Fruit fly (Drosophila melanogaster) whole organism, embryonic: ENCODE measurements around the gene Zdhhc8.

Source experiments
- Abd-B ChIP-seq: fragments of 200-800 bp; sonication (Bioruptor generic); optimal IDR thresholded peaks from 2 replicates; lab custom pipeline; 2018; ENCODE audit warnings: missing biosample characterization, mild to moderate bottlenecking, missing genetic modification characterization, moderate library complexity
- Antp ChIP-seq: fragments of 200-800 bp; sonication (Bioruptor generic); optimal IDR thresholded peaks from 3 replicates; lab custom pipeline; 2016; ENCODE audit warnings: missing biosample characterization, missing genetic modification characterization
- BtbVII ChIP-seq: fragments of 200-800 bp; sonication (Bioruptor generic); optimal IDR thresholded peaks from 3 replicates; lab custom pipeline; 2017; ENCODE audit warnings: missing biosample characterization, mild to moderate bottlenecking, missing genetic modification characterization
- CG10209 ChIP-seq: fragments of 200-800 bp; sonication (Bioruptor generic); optimal IDR thresholded peaks from 3 replicates; lab custom pipeline; 2017; ENCODE audit warnings: missing biosample characterization, mild to moderate bottlenecking, missing genetic modification characterization, missing genetic modification reagents
- CG1024 ChIP-seq: fragments of 200-800 bp; sonication (Bioruptor generic); IDR thresholded peaks from 2 replicates; pipeline ENCODE4 v1.3.6; 2022; ENCODE audit warnings: missing biosample characterization, missing genetic modification characterization
- CG10462 ChIP-seq: fragments of 200-800 bp; sonication (Bioruptor generic); optimal IDR thresholded peaks from 2 replicates; lab custom pipeline; 2016; ENCODE audit warnings: missing biosample characterization, missing genetic modification characterization
- CG1233 ChIP-seq: fragments of 200-800 bp; sonication (Bioruptor generic); optimal IDR thresholded peaks from 4 replicates; lab custom pipeline; 2018; ENCODE audit warnings: missing biosample characterization, mild to moderate bottlenecking, missing genetic modification characterization
- CG12391 ChIP-seq: fragments of 200-800 bp; sonication (Bioruptor generic); optimal IDR thresholded peaks from 3 replicates; lab custom pipeline; 2018; ENCODE audit warnings: missing biosample characterization, mild to moderate bottlenecking, missing genetic modification characterization, moderate library complexity
- CG14014 ChIP-seq: fragments of 200-800 bp; sonication (Bioruptor generic); IDR thresholded peaks from 2 replicates; pipeline ENCODE4 v1.3.6; 2022; ENCODE audit warnings: missing biosample characterization, missing genetic modification characterization
- CG14441 ChIP-seq: fragments of 200-800 bp; sonication (Bioruptor generic); IDR thresholded peaks from 2 replicates; pipeline ENCODE4 v1.3.6; 2022; ENCODE audit warnings: missing biosample characterization, missing genetic modification characterization
- CG14710 ChIP-seq: fragments of 200-800 bp; sonication (Bioruptor generic); optimal IDR thresholded peaks from 3 replicates; lab custom pipeline; 2019; ENCODE audit warnings: missing biosample characterization, mild to moderate bottlenecking, missing genetic modification characterization, moderate library complexity
- CG1602 ChIP-seq: fragments of 200-800 bp; sonication (Bioruptor generic); optimal IDR thresholded peaks from 3 replicates; lab custom pipeline; 2016; ENCODE audit warnings: missing biosample characterization, missing genetic modification characterization
- CG1603 ChIP-seq: fragments of 200-800 bp; sonication (Bioruptor generic); optimal IDR thresholded peaks from 2 replicates; lab custom pipeline; 2019; ENCODE audit warnings: missing biosample characterization, mild to moderate bottlenecking, missing genetic modification characterization, moderate library complexity
- CG16813 ChIP-seq: fragments of 200-800 bp; sonication (Bioruptor generic); IDR thresholded peaks from 3 replicates; pipeline ENCODE4 v1.3.6; 2022; ENCODE audit warnings: missing biosample characterization, missing genetic modification characterization; ENCODE audit not compliant: partially characterized antibody
- CG17829 ChIP-seq: fragments of 200-800 bp; optimal IDR thresholded peaks from 2 replicates; lab custom pipeline; 2019; ENCODE audit warnings: missing biosample characterization, mild to moderate bottlenecking, missing genetic modification characterization, moderate library complexity
- CG18011 ChIP-seq: fragments of 200-800 bp; sonication (Bioruptor generic); optimal IDR thresholded peaks from 2 replicates; lab custom pipeline; 2017; ENCODE audit warnings: missing biosample characterization, missing genetic modification characterization, mild to moderate bottlenecking, moderate library complexity, missing genotype
- CG2116 ChIP-seq: fragments of 200-800 bp; sonication (Bioruptor generic); optimal IDR thresholded peaks from 3 replicates; lab custom pipeline; 2018; ENCODE audit warnings: missing biosample characterization, mild to moderate bottlenecking, missing genetic modification characterization
- CG31441 ChIP-seq: fragments of 200-800 bp; sonication (Bioruptor generic); IDR thresholded peaks from 2 replicates; pipeline ENCODE4 v1.3.6; 2022; ENCODE audit warnings: missing biosample characterization, missing genetic modification characterization
- CG4360 ChIP-seq: fragments of 200-800 bp; sonication (Bioruptor generic); IDR thresholded peaks from 2 replicates; pipeline ENCODE4 v1.3.6; 2022; ENCODE audit warnings: missing biosample characterization, missing genetic modification characterization
- CG4820 ChIP-seq: fragments of 200-800 bp; sonication (Bioruptor generic); optimal IDR thresholded peaks from 3 replicates; lab custom pipeline; 2016; ENCODE audit warnings: missing biosample characterization, missing genetic modification characterization
- CG8290 ChIP-seq, 3 experiments: fragments of 200-800 bp; sonication (Bioruptor generic); optimal IDR thresholded peaks; 2 replicates each; lab custom pipeline; 2016 to 2019; ENCODE audit warnings: missing biosample characterization in 3 of 3, missing genetic modification characterization in 3 of 3, mild to moderate bottlenecking in 2 of 3, moderate library complexity in 1 of 3
- CG8944 ChIP-seq: fragments of 200-800 bp; sonication (Bioruptor generic); optimal IDR thresholded peaks from 3 replicates; lab custom pipeline; 2016; ENCODE audit warnings: missing biosample characterization, missing genetic modification characterization
- D ChIP-seq, 2 experiments: fragments of 200-800 bp in 1 of 2; fragments of >200 bp in 1 of 2; sonication (Bioruptor generic) in 1 of 2; optimal IDR thresholded peaks; 2 replicates in 1 of 2; 3 replicates in 1 of 2; lab custom pipeline; 2017; ENCODE audit warnings: mild to moderate bottlenecking in 1 of 2, missing biosample characterization in 1 of 2, missing genetic modification characterization in 1 of 2, missing genetic modification reagents in 1 of 2
- Dbx ChIP-seq: fragments of 200-800 bp; sonication (Bioruptor generic); IDR thresholded peaks from 3 replicates; pipeline ENCODE4 v1.3.6; 2022; ENCODE audit warnings: missing biosample characterization, missing genetic modification characterization
- Dip2 ChIP-seq: fragments of 200-800 bp; sonication (Bioruptor generic); IDR thresholded peaks from 2 replicates; pipeline ENCODE4 v1.3.6; 2022; ENCODE audit warnings: missing biosample characterization, missing genetic modification characterization
- Fer3 ChIP-seq: fragments of 200-800 bp; sonication (Bioruptor generic); optimal IDR thresholded peaks from 2 replicates; lab custom pipeline; 2018; ENCODE audit warnings: missing biosample characterization, mild to moderate bottlenecking, missing genetic modification characterization, moderate library complexity
- HLH54F ChIP-seq: fragments of 200-800 bp; sonication (Bioruptor generic); optimal IDR thresholded peaks from 3 replicates; lab custom pipeline; 2016; ENCODE audit warnings: missing biosample characterization, missing genetic modification characterization
- HmgD ChIP-seq: fragments of 200-800 bp; sonication (Bioruptor generic); optimal IDR thresholded peaks from 3 replicates; lab custom pipeline; 2016; ENCODE audit warnings: missing biosample characterization, missing genetic modification characterization
- Hr3 ChIP-seq: fragments of 200-800 bp; sonication (Bioruptor generic); optimal IDR thresholded peaks from 3 replicates; lab custom pipeline; 2016; ENCODE audit warnings: missing biosample characterization, missing genetic modification characterization
- NFAT ChIP-seq: fragments of 200-800 bp; sonication (Bioruptor generic); IDR thresholded peaks from 2 replicates; pipeline ENCODE4 v1.3.6; 2022; ENCODE audit warnings: missing biosample characterization, missing genetic modification characterization
- Oaz ChIP-seq: fragments of 200-800 bp; sonication (Bioruptor generic); IDR thresholded peaks from 2 replicates; pipeline ENCODE4 v1.3.6; 2022; ENCODE audit warnings: missing biosample characterization, missing genetic modification characterization
- PHDP ChIP-seq: fragments of 200-800 bp; sonication (Bioruptor generic); optimal IDR thresholded peaks from 3 replicates; lab custom pipeline; 2018; ENCODE audit warnings: missing biosample characterization, mild to moderate bottlenecking, missing genetic modification characterization, moderate library complexity
- al ChIP-seq: fragments of 200-800 bp; sonication (Bioruptor generic); IDR thresholded peaks from 2 replicates; pipeline ENCODE4 v1.3.6; 2022; ENCODE audit warnings: missing biosample characterization, missing genetic modification characterization
- ara ChIP-seq: fragments of 200-800 bp; sonication (Bioruptor generic); IDR thresholded peaks from 2 replicates; pipeline ENCODE4 v1.3.6; 2022; ENCODE audit warnings: missing biosample characterization, missing genetic modification characterization
- ato ChIP-seq: fragments of 200-800 bp; sonication (Bioruptor generic); IDR thresholded peaks from 2 replicates; pipeline ENCODE4 v1.3.6; 2022; ENCODE audit warnings: missing biosample characterization, missing genetic modification characterization; ENCODE audit not compliant: partially characterized antibody
- caup ChIP-seq: fragments of 200-800 bp; sonication (Bioruptor generic); optimal IDR thresholded peaks from 3 replicates; lab custom pipeline; 2017; ENCODE audit warnings: missing biosample characterization, mild to moderate bottlenecking, missing genetic modification characterization, moderate library complexity; ENCODE audit not compliant: severe bottlenecking
- chinmo ChIP-seq: fragments of 200-800 bp; sonication (Bioruptor generic); IDR thresholded peaks from 4 replicates; pipeline ENCODE4 v1.3.6; 2022; ENCODE audit warnings: missing biosample characterization, missing genetic modification characterization; ENCODE audit not compliant: partially characterized antibody
- fd96Cb ChIP-seq: fragments of 200-800 bp; sonication (Bioruptor generic); optimal IDR thresholded peaks from 2 replicates; lab custom pipeline; 2018; ENCODE audit warnings: missing biosample characterization, mild to moderate bottlenecking, missing genetic modification characterization, moderate library complexity
- gcm ChIP-seq: fragments of 200-800 bp; sonication (Bioruptor generic); optimal IDR thresholded peaks from 2 replicates; lab custom pipeline; 2019; ENCODE audit warnings: missing biosample characterization, mild to moderate bottlenecking, missing genetic modification characterization, moderate library complexity
- inv ChIP-seq: fragments of 200-800 bp; sonication (Bioruptor generic); IDR thresholded peaks from 2 replicates; pipeline ENCODE4 v1.3.6; 2022; ENCODE audit warnings: missing biosample characterization, missing genetic modification characterization; ENCODE audit not compliant: partially characterized antibody
- lbe ChIP-seq: fragments of 200-800 bp; sonication (Bioruptor generic); optimal IDR thresholded peaks from 2 replicates; lab custom pipeline; 2016; ENCODE audit warnings: missing biosample characterization, mild to moderate bottlenecking, missing genetic modification characterization
- onecut ChIP-seq: fragments of 200-800 bp; sonication (Bioruptor generic); IDR thresholded peaks from 2 replicates; pipeline ENCODE4 v1.3.6; 2022; ENCODE audit warnings: missing biosample characterization, missing genetic modification characterization
- org-1 ChIP-seq: fragments of 200-800 bp; sonication (Bioruptor generic); optimal IDR thresholded peaks from 2 replicates; lab custom pipeline; 2017; ENCODE audit warnings: missing biosample characterization, missing genetic modification characterization
- pho ChIP-seq: fragments of 200-800 bp; sonication (Bioruptor generic); optimal IDR thresholded peaks from 2 replicates; lab custom pipeline; 2016; ENCODE audit warnings: missing biosample characterization, missing genetic modification characterization
- sc ChIP-seq, 3 experiments: fragments of >200 bp in 2 of 3; fragments of 200-800 bp in 1 of 3; sonication (Bioruptor generic) in 1 of 3; optimal IDR thresholded peaks; 2 replicates in 2 of 3; 3 replicates in 1 of 3; lab custom pipeline; 2017; ENCODE audit warnings: mild to moderate bottlenecking in 1 of 3, missing biosample characterization in 1 of 3, missing genetic modification characterization in 1 of 3, missing genetic modification reagents in 1 of 3
- slbo ChIP-seq: fragments of 200-800 bp; sonication (Bioruptor generic); IDR thresholded peaks from 2 replicates; pipeline ENCODE4 v1.3.6; 2022; ENCODE audit warnings: missing biosample characterization, missing genetic modification characterization
- unc-4 ChIP-seq: fragments of 200-800 bp; sonication (Bioruptor generic); IDR thresholded peaks from 2 replicates; pipeline ENCODE4 v1.3.6; 2022; ENCODE audit warnings: missing biosample characterization, missing genetic modification characterization; ENCODE audit not compliant: partially characterized antibody
- wdn ChIP-seq: fragments of 200-800 bp; sonication (Bioruptor generic); IDR thresholded peaks from 2 replicates; pipeline ENCODE4 v1.3.6; 2022; ENCODE audit warnings: missing biosample characterization, missing genetic modification characterization
- zfh2 ChIP-seq: fragments of 200-800 bp; sonication (Bioruptor generic); optimal IDR thresholded peaks from 2 replicates; lab custom pipeline; 2016; ENCODE audit warnings: missing biosample characterization, missing genetic modification characterization

Gene Zdhhc8

DNA sequence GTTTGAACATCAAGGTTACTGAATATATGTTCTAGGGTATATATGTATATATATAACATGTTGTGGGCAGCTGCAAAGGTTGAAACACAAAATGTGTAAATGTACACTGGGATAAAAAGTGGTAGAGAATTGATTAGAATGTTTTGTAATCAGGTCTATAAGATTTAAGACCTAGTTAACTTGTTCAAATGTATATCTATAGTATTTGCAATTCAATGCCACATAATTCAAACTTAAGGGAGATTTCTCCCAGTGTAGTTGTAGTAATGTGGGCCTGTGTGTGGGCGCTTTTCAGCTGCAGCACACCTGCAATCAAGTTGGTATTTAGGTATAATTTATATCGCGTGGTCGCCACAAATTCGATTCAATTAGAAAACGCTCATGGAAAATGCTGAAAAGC, 6.8 kb downstream of the Zdhhc8 start (continued):
- TF ChIP-seq CG12391 (tag; lab: Kevin White, UChicago) (peak; percentile 66), CG4820 (peak; percentile 36), caup (peak; percentile 26), HLH54F (GFP tag; lab: Kevin White, UChicago) (peak; percentile 9), al (GFP tag; lab: Robert Waterston, UW) (no peak), Dbx (GFP tag; lab: Robert Waterston, UW) (0 out of 3 replicates have a peak, but pooled peaks have one; percentile 26), CG18011 (GFP tag; lab: Kevin White, UChicago) (no peak), CG14441 (GFP tag; lab: Robert Waterston, UW) (no peak), inv (GFP tag; lab: Robert Waterston, UW) (no peak), CG1602 (peak; percentile 51), CG8290 (GFP tag; optimal IDR thresholded peaks at IDR 0.05; lab: Kevin White, UChicago) (no peak), CG8290 (tag; optimal IDR thresholded peaks at IDR 0.05; lab: Kevin White, UChicago) (peak in 1 of 2 experiments; percentile 81), ato (GFP tag; lab: Robert Waterston, UW) (no peak), CG2116 (GFP tag; lab: Kevin White, UChicago) (no peak), unc-4 (no peak), CG4360 (GFP tag; lab: Robert Waterston, UW) (no peak), CG17829 (peak; percentile 49), slbo (GFP tag; lab: Robert Waterston, UW) (peak; percentile 70), Abd-B (GFP tag; lab: Kevin White, UChicago) (peak; percentile 37), BtbVII (GFP tag; lab: Kevin White, UChicago) (no peak), ara (GFP tag; lab: Robert Waterston, UW) (peak; percentile 38; the same call in 1 of the 2 replicates), onecut (GFP tag; lab: Robert Waterston, UW) (peak; percentile 29; the same call in 1 of the 2 replicates), Oaz (no peak), Fer3 (tag; lab: Kevin White, UChicago) (peak; percentile 58), D (optimal IDR thresholded peaks at IDR 0.05; lab: Kevin White, UChicago) (no peak), D (GFP tag; optimal IDR thresholded peaks at IDR 0.05; lab: Kevin White, UChicago) (peak; percentile 48), CG1024 (GFP tag; lab: Robert Waterston, UW) (0 out of 2 replicates have a peak, but pooled peaks have one; percentile 24), CG14014 (GFP tag; lab: Robert Waterston, UW) (peak; percentile 59; the same call in 1 of the 2 replicates), Hr3 (GFP tag; lab: Kevin White, UChicago) (peak; percentile 33), chinmo (GFP tag; lab: Robert Waterston, UW) (no peak), sc (optimal IDR thresholded peaks at IDR 0.05; lab: Kevin White, UChicago) (no peak), sc (GFP tag; optimal IDR thresholded peaks at IDR 0.05; lab: Kevin White, UChicago) (peak; percentile 42), CG10209 (GFP tag; lab: Kevin White, UChicago) (peak; percentile 53), CG10462 (peak; percentile 14), CG8944 (peak; percentile 21), CG1233 (GFP tag; lab: Kevin White, UChicago) (peak; percentile 43), PHDP (tag; lab: Kevin White, UChicago) (peak; percentile 62), gcm (peak; percentile 43), Antp (GFP tag; lab: Kevin White, UChicago) (peak; percentile 36), pho (GFP tag; lab: Kevin White, UChicago) (no peak), fd96Cb (tag; lab: Kevin White, UChicago) (peak; percentile 65), CG14710 (tag; lab: Kevin White, UChicago) (peak; percentile 31), wdn (GFP tag; lab: Robert Waterston, UW) (no peak), CG31441 (GFP tag; lab: Robert Waterston, UW) (peak; percentile 64), CG16813 (GFP tag; lab: Robert Waterston, UW) (no peak), org-1 (GFP tag; lab: Kevin White, UChicago) (peak; percentile 27), zfh2 (GFP tag; lab: Kevin White, UChicago) (no peak), lbe (GFP tag; lab: Kevin White, UChicago) (no peak), Dip2 (GFP tag; lab: Robert Waterston, UW) (no peak), CG1603 (tag; lab: Kevin White, UChicago) (peak; percentile 82), HmgD (GFP tag; lab: Kevin White, UChicago) (no peak), NFAT (no peak)
